Fruit fly (Drosophila melanogaster) S2 (cell line): ENCODE measurements around the gene Mrp5.

Experiments used
- CG8478 ChIP-seq: fragments of >200 bp; optimal IDR thresholded peaks from 2 replicates; lab custom pipeline; 2018
- CTCF ChIP-seq, 2 experiments: fragments of >200 bp; optimal IDR thresholded peaks; 2 replicates each; lab custom pipeline; 2018

dm6 chr3R:19843888-19844287, 31.6 kb downstream of the Mrp5 start:
- TF ChIP-seq CG8478 (lab: Kevin White, UChicago) = no peak
- no peak for TF ChIP-seq CTCF (optimal IDR thresholded peaks at IDR 0.05; lab: Kevin White, UChicago)
